Fruit fly (Drosophila melanogaster) whole organism, wandering third instar larva: ENCODE data around the gene MSAmiP.

ENCODE experiments used
- Abd-B ChIP-seq: fragments of >200 bp; optimal IDR thresholded peaks from 2 replicates; lab custom pipeline; 2017; ENCODE audit warnings: missing biosample characterization, missing genetic modification characterization
- CG9705 ChIP-seq: fragments of 200-800 bp; sonication (Bioruptor generic); optimal IDR thresholded peaks from 2 replicates; lab custom pipeline; 2018; ENCODE audit warnings: missing biosample characterization, mild to moderate bottlenecking, missing genetic modification characterization
- Dfd ChIP-seq: fragments of >200 bp; optimal IDR thresholded peaks from 2 replicates; lab custom pipeline; 2017; ENCODE audit warnings: missing biosample characterization, missing genetic modification characterization
- GATAd ChIP-seq: sonication (Bioruptor generic); optimal IDR thresholded peaks from 2 replicates; lab custom pipeline; 2016; ENCODE audit warnings: missing biosample characterization, missing genetic modification characterization
- Hnf4 ChIP-seq: fragments of 200-800 bp; sonication (Bioruptor generic); optimal IDR thresholded peaks from 2 replicates; lab custom pipeline; 2016; ENCODE audit warnings: missing biosample characterization, mild to moderate bottlenecking, missing genetic modification characterization
- Hr78 ChIP-seq: fragments of >200 bp; optimal IDR thresholded peaks from 2 replicates; lab custom pipeline; 2017; ENCODE audit warnings: missing biosample characterization, missing genetic modification characterization
- Mio ChIP-seq: sonication (Bioruptor generic); optimal IDR thresholded peaks from 2 replicates; lab custom pipeline; 2016; ENCODE audit warnings: missing biosample characterization, missing genetic modification characterization
- Myc ChIP-seq: fragments of >200 bp; optimal IDR thresholded peaks from 2 replicates; lab custom pipeline; 2017
- N ChIP-seq: fragments of >200 bp; optimal IDR thresholded peaks from 2 replicates; lab custom pipeline; 2018; ENCODE audit warnings: missing biosample characterization, missing external identifiers, missing genetic modification characterization
- OdsH ChIP-seq: fragments of 200-800 bp; sonication (Bioruptor generic); optimal IDR thresholded peaks from 2 replicates; lab custom pipeline; 2016; ENCODE audit warnings: missing biosample characterization, mild to moderate bottlenecking, missing genetic modification characterization
- Rel ChIP-seq, 2 experiments: fragments of 200-800 bp; sonication (Bioruptor generic) in 1 of 2; optimal IDR thresholded peaks; 2 replicates in 1 of 2; 3 replicates in 1 of 2; lab custom pipeline; 2016 to 2019; ENCODE audit warnings: mild to moderate bottlenecking in 2 of 2, missing biosample characterization in 2 of 2, missing genetic modification characterization in 2 of 2, moderate library complexity in 1 of 2
- br ChIP-seq: fragments of 200-800 bp; sonication (Bioruptor generic); optimal IDR thresholded peaks from 2 replicates; lab custom pipeline; 2016; ENCODE audit warnings: missing biosample characterization, missing genetic modification characterization
- brk ChIP-seq: fragments of 200-800 bp; sonication (Bioruptor generic); optimal IDR thresholded peaks from 2 replicates; lab custom pipeline; 2016; ENCODE audit warnings: missing biosample characterization, mild to moderate bottlenecking, missing genetic modification characterization
- dl ChIP-seq, 2 experiments: fragments of 175-275, 200-275 bp in 1 of 2; fragments of 200-275 bp in 1 of 2; sonication (Bioruptor generic); optimal IDR thresholded peaks; lab custom pipeline; 2018; ENCODE audit warnings: mild to moderate bottlenecking in 2 of 2, missing biosample characterization in 2 of 2, missing genetic modification characterization in 2 of 2, moderate library complexity in 2 of 2; ENCODE audit not compliant: partially characterized antibody in 2 of 2, insufficient read depth in 1 of 2
- dmrt93B ChIP-seq: fragments of 200-800 bp; sonication (Bioruptor generic); optimal IDR thresholded peaks from 2 replicates; lab custom pipeline; 2018; ENCODE audit warnings: missing biosample characterization, mild to moderate bottlenecking, missing genetic modification characterization
- dsf ChIP-seq: sonication (Bioruptor generic); optimal IDR thresholded peaks from 2 replicates; lab custom pipeline; 2016; ENCODE audit warnings: missing biosample characterization, missing genetic modification characterization, borderline replicate concordance
- foxo ChIP-seq, 2 experiments: fragments of 200-800 bp; sonication (Bioruptor generic); optimal IDR thresholded peaks; 2 replicates in 1 of 2; 3 replicates in 1 of 2; lab custom pipeline; 2016 to 2017; ENCODE audit warnings: missing biosample characterization in 2 of 2, missing genetic modification characterization in 2 of 2
- fru ChIP-seq: fragments of 200-800 bp; sonication (Bioruptor generic); optimal IDR thresholded peaks from 3 replicates; lab custom pipeline; 2016; ENCODE audit warnings: missing biosample characterization, mild to moderate bottlenecking, missing genetic modification characterization
- h ChIP-seq: fragments of 200-800 bp; sonication (Bioruptor generic); optimal IDR thresholded peaks from 3 replicates; lab custom pipeline; 2016; ENCODE audit warnings: missing biosample characterization, mild to moderate bottlenecking, missing genetic modification characterization
- jim ChIP-seq: fragments of 175-275, 200-325 bp; sonication (Bioruptor generic); optimal IDR thresholded peaks from 2 replicates; lab custom pipeline; 2016; ENCODE audit warnings: missing biosample characterization, mild to moderate bottlenecking, missing genetic modification characterization
- lola ChIP-seq: fragments of >200 bp; optimal IDR thresholded peaks from 2 replicates; lab custom pipeline; 2017; ENCODE audit warnings: missing biosample characterization, missing genetic modification characterization
- rgr ChIP-seq: fragments of 200-800 bp; sonication (Bioruptor generic); optimal IDR thresholded peaks from 3 replicates; lab custom pipeline; 2016; ENCODE audit warnings: missing biosample characterization, mild to moderate bottlenecking, missing genetic modification characterization
- sage ChIP-seq: fragments of 200-800 bp; sonication (Bioruptor generic); optimal IDR thresholded peaks from 2 replicates; lab custom pipeline; 2016; ENCODE audit warnings: missing biosample characterization, mild to moderate bottlenecking, missing genetic modification characterization
- sv ChIP-seq: fragments of 200-800 bp; sonication (Bioruptor generic); optimal IDR thresholded peaks from 3 replicates; lab custom pipeline; 2016; ENCODE audit warnings: missing biosample characterization, missing genetic modification characterization
- tai ChIP-seq: sonication (Bioruptor generic); optimal IDR thresholded peaks from 2 replicates; lab custom pipeline; 2016; ENCODE audit warnings: missing biosample characterization, missing genetic modification characterization
- usp ChIP-seq: fragments of >200 bp; optimal IDR thresholded peaks from 2 replicates; lab custom pipeline; 2017; ENCODE audit warnings: missing biosample characterization, missing genetic modification characterization

The MSAmiP gene

dm6 chr3R:16847245-16847644, 48.8 kb downstream of the MSAmiP start (continued):
- TF ChIP-seq Rel (GFP tag; optimal IDR thresholded peaks at IDR 0.05; lab: Kevin White, UChicago) (no peak), Rel (tag; optimal IDR thresholded peaks at IDR 0.05; lab: Kevin White, UChicago) (peak; percentile 63), sv (GFP tag; lab: Kevin White, UChicago) (no peak), Hnf4 (GFP tag; lab: Kevin White, UChicago) (no peak), GATAd (GFP tag; lab: Kevin White, UChicago) (no peak), usp (no peak), CG9705 (no peak), dmrt93B (GFP tag; lab: Kevin White, UChicago) (no peak), dl (GFP tag; optimal IDR thresholded peaks at IDR 0.05; lab: Kevin White, UChicago; ENCODE audit: insufficient read depth in 1 of 2, partially characterized antibody in 2 of 2) (peak; percentile 22 to 52), Dfd (GFP tag; lab: Kevin White, UChicago) (no peak)
- TF ChIP-seq, all 38 proteins: peak for 4

- TF ChIP-seq h (GFP tag; lab: Kevin White, UChicago) (no peak), brk (GFP tag; lab: Kevin White, UChicago) (no peak), dmrt93B (GFP tag; lab: Kevin White, UChicago) (no peak)
These were observed 52.6 kb downstream of the MSAmiP start for dm6 chr3R:16843472-16843871.

- TF ChIP-seq OdsH (GFP tag; lab: Kevin White, UChicago) (no peak), rgr (GFP tag; lab: Kevin White, UChicago) (no peak), br (GFP tag; lab: Kevin White, UChicago) (no peak), Rel (GFP tag; optimal IDR thresholded peaks at IDR 0.05; lab: Kevin White, UChicago) (no peak), Rel (tag; optimal IDR thresholded peaks at IDR 0.05; lab: Kevin White, UChicago) (no peak), N (no peak), Abd-B (GFP tag; lab: Kevin White, UChicago) (no peak), dmrt93B (GFP tag; lab: Kevin White, UChicago) (no peak), Myc (lab: Kevin White, UChicago) (no peak)
These were observed 53.6 kb downstream of the MSAmiP start for dm6 chr3R:16842533-16842932.

dm6 chr3R:16840762-16841161, 55.3 kb downstream of the MSAmiP start:
- TF ChIP-seq br (GFP tag; lab: Kevin White, UChicago), result no peak
- no peak for TF ChIP-seq Myc (lab: Kevin White, UChicago)
- TF ChIP-seq Dfd (GFP tag; lab: Kevin White, UChicago), result no peak
- TF ChIP-seq fru (GFP tag; lab: Kevin White, UChicago), result no peak
- TF ChIP-seq, all 38 proteins: peak for 0

dm6 chr3R:16839559-16840102, 56.5 kb downstream of the MSAmiP start:
- TF ChIP-seq usp (no peak), rgr (GFP tag; lab: Kevin White, UChicago) (no peak), jim (GFP tag; lab: Kevin White, UChicago) (no peak), Myc (lab: Kevin White, UChicago) (no peak), dmrt93B (GFP tag; lab: Kevin White, UChicago) (no peak), Hr78 (GFP tag; lab: Kevin White, UChicago) (no peak)

- TF ChIP-seq GATAd (GFP tag; lab: Kevin White, UChicago), result no peak
- TF ChIP-seq foxo (GFP tag; optimal IDR thresholded peaks at IDR 0.05; lab: Kevin White, UChicago), result no peak
- no peak for TF ChIP-seq fru (GFP tag; lab: Kevin White, UChicago)
- no peak for TF ChIP-seq Mio
- no peak for TF ChIP-seq dmrt93B (GFP tag; lab: Kevin White, UChicago)
- no peak for TF ChIP-seq tai (GFP tag; lab: Kevin White, UChicago)
- no peak for TF ChIP-seq rgr (GFP tag; lab: Kevin White, UChicago)
- no peak for TF ChIP-seq brk (GFP tag; lab: Kevin White, UChicago)
- no peak for TF ChIP-seq sage (GFP tag; lab: Kevin White, UChicago)
- no peak for TF ChIP-seq N
- no peak for TF ChIP-seq lola
- no peak for TF ChIP-seq dsf
These were observed 58.4 kb downstream of the MSAmiP start for dm6 chr3R:16837583-16838198.
